Fruit fly (Drosophila melanogaster): Measurements from ENCODE around the gene Mnr.

- TF ChIP-seq CG8159 (tag; optimal IDR thresholded peaks at IDR 0.05): no peak
- TF ChIP-seq CG34367 (tag; optimal IDR thresholded peaks at IDR 0.05): no peak
- no peak for TF ChIP-seq D1 (tag; optimal IDR thresholded peaks at IDR 0.05)
- peak; percentile 57; the same call in 2 of the 3 replicates for TF ChIP-seq CG4496 (GFP tag; IDR thresholded peaks at IDR 0.05)
- TF ChIP-seq CG32121 (GFP tag; IDR thresholded peaks at IDR 0.05): 0 out of 2 replicates have a peak, but pooled peaks have one; percentile 27
- TF ChIP-seq CG13204 (GFP tag; optimal IDR thresholded peaks at IDR 0.05): no peak
- TF ChIP-seq CG9948 (tag; optimal IDR thresholded peaks at IDR 0.05): no peak
- 0 out of 3 replicates have a peak, but pooled peaks have one; percentile 35 for TF ChIP-seq fd96Ca (GFP tag; IDR thresholded peaks at IDR 0.05)
- no peak for TF ChIP-seq Pif1B (GFP tag; optimal IDR thresholded peaks at IDR 0.05)
- TF ChIP-seq gl (tag; optimal IDR thresholded peaks at IDR 0.05): no peak
These were observed 25.6 kb upstream of the Mnr start, which contains the start of gene Abca3 for dm6 chrX:21306485-21307142.

Data from whole organism, pupa.